Fruit fly (Drosophila melanogaster) whole organism, embryonic: ENCODE results near the gene CG14613.

Source experiments
- Atf3 ChIP-seq: fragments of 200-800 bp; sonication (Bioruptor generic); optimal IDR thresholded peaks from 3 replicates; lab custom pipeline; 2016; ENCODE audit warnings: missing biosample characterization, missing genetic modification characterization
- Bteb2 ChIP-seq: fragments of 200-800 bp; sonication (Bioruptor generic); optimal IDR thresholded peaks from 2 replicates; lab custom pipeline; 2016; ENCODE audit warnings: missing biosample characterization, missing genetic modification characterization
- CG10147 ChIP-seq: fragments of 200-800 bp; sonication (Bioruptor generic); optimal IDR thresholded peaks from 2 replicates; lab custom pipeline; 2019; ENCODE audit warnings: missing biosample characterization, mild to moderate bottlenecking, missing genetic modification characterization, moderate library complexity
- CG10267 ChIP-seq: fragments of 200-800 bp; sonication (Bioruptor generic); optimal IDR thresholded peaks from 2 replicates; lab custom pipeline; 2018; ENCODE audit warnings: missing biosample characterization, mild to moderate bottlenecking, missing genetic modification characterization, moderate library complexity
- CG10543 ChIP-seq: fragments of 200-800 bp; sonication (Bioruptor generic); optimal IDR thresholded peaks from 3 replicates; lab custom pipeline; 2017; ENCODE audit warnings: missing biosample characterization, mild to moderate bottlenecking, missing genetic modification characterization, moderate library complexity
- CG12155 ChIP-seq: fragments of 200-800 bp; sonication (Bioruptor generic); optimal IDR thresholded peaks from 3 replicates; lab custom pipeline; 2016; ENCODE audit warnings: missing biosample characterization, missing genetic modification characterization
- CG12659 ChIP-seq: fragments of 200-800 bp; sonication (Bioruptor generic); optimal IDR thresholded peaks from 3 replicates; lab custom pipeline; 2017; ENCODE audit warnings: mild to moderate bottlenecking, missing biosample characterization, missing genetic modification reagents, missing genetic modification characterization
- CG13287 ChIP-seq: fragments of 200-800 bp; sonication (Bioruptor generic); IDR thresholded peaks from 2 replicates; pipeline ENCODE4 v1.3.6; 2022; ENCODE audit warnings: missing biosample characterization, missing genetic modification characterization; ENCODE audit not compliant: partially characterized antibody
- CG14441 ChIP-seq: fragments of 200-800 bp; sonication (Bioruptor generic); IDR thresholded peaks from 2 replicates; pipeline ENCODE4 v1.3.6; 2022; ENCODE audit warnings: missing biosample characterization, missing genetic modification characterization
- CG17361 ChIP-seq: fragments of 200-800 bp; sonication (Bioruptor generic); IDR thresholded peaks from 3 replicates; pipeline ENCODE4 v1.3.6; 2022; ENCODE audit warnings: missing biosample characterization, missing genetic modification characterization
- CG17802 ChIP-seq: fragments of 200-800 bp; sonication (Bioruptor generic); optimal IDR thresholded peaks from 2 replicates; lab custom pipeline; 2018; ENCODE audit warnings: missing biosample characterization, mild to moderate bottlenecking, missing genetic modification characterization, moderate library complexity
- CG17829 ChIP-seq: fragments of 200-800 bp; optimal IDR thresholded peaks from 2 replicates; lab custom pipeline; 2019; ENCODE audit warnings: missing biosample characterization, mild to moderate bottlenecking, missing genetic modification characterization, moderate library complexity
- CG2116 ChIP-seq: fragments of 200-800 bp; sonication (Bioruptor generic); optimal IDR thresholded peaks from 3 replicates; lab custom pipeline; 2018; ENCODE audit warnings: missing biosample characterization, mild to moderate bottlenecking, missing genetic modification characterization
- CG2120 ChIP-seq: fragments of 200-800 bp; sonication (Bioruptor generic); optimal IDR thresholded peaks from 3 replicates; lab custom pipeline; 2016; ENCODE audit warnings: missing biosample characterization, missing genetic modification characterization
- CG2202 ChIP-seq: fragments of 200-800 bp; sonication (Bioruptor generic); optimal IDR thresholded peaks from 2 replicates; lab custom pipeline; 2018; ENCODE audit warnings: missing biosample characterization, mild to moderate bottlenecking, missing genetic modification characterization
- CG3065 ChIP-seq: fragments of 200-800 bp; sonication (Bioruptor generic); optimal IDR thresholded peaks from 2 replicates; lab custom pipeline; 2016; ENCODE audit warnings: missing biosample characterization, missing genetic modification characterization
- CG31365 ChIP-seq: fragments of 200-800 bp; sonication (Bioruptor generic); optimal IDR thresholded peaks from 2 replicates; lab custom pipeline; 2018; ENCODE audit warnings: missing biosample characterization, mild to moderate bottlenecking, missing genetic modification characterization
- CG31441 ChIP-seq: fragments of 200-800 bp; sonication (Bioruptor generic); IDR thresholded peaks from 2 replicates; pipeline ENCODE4 v1.3.6; 2022; ENCODE audit warnings: missing biosample characterization, missing genetic modification characterization
- CG3995 ChIP-seq: fragments of 200-800 bp; sonication (Bioruptor generic); optimal IDR thresholded peaks from 3 replicates; lab custom pipeline; 2016; ENCODE audit warnings: missing biosample characterization, missing genetic modification characterization
- CG6175 ChIP-seq: fragments of 200-800 bp; sonication (Bioruptor generic); IDR thresholded peaks from 3 replicates; pipeline ENCODE4 v1.3.6; 2022; ENCODE audit warnings: missing biosample characterization, missing genetic modification characterization
- CG6791 ChIP-seq: fragments of 200-800 bp; sonication (Bioruptor generic); IDR thresholded peaks from 3 replicates; pipeline ENCODE4 v1.3.6; 2022; ENCODE audit warnings: missing biosample characterization, missing genetic modification characterization; ENCODE audit not compliant: partially characterized antibody
- CG7928 ChIP-seq: fragments of 200-800 bp; sonication (Bioruptor generic); optimal IDR thresholded peaks from 2 replicates; lab custom pipeline; 2017; ENCODE audit warnings: missing biosample characterization, mild to moderate bottlenecking, missing genetic modification characterization
- CG8290 ChIP-seq, 3 experiments: fragments of 200-800 bp; sonication (Bioruptor generic); optimal IDR thresholded peaks; 2 replicates each; lab custom pipeline; 2016 to 2019; ENCODE audit warnings: missing biosample characterization in 3 of 3, missing genetic modification characterization in 3 of 3, mild to moderate bottlenecking in 2 of 3, moderate library complexity in 1 of 3
- CG8924 ChIP-seq: fragments of 200-800 bp; optimal IDR thresholded peaks from 3 replicates; lab custom pipeline; 2019; ENCODE audit warnings: missing biosample characterization, mild to moderate bottlenecking, missing genetic modification characterization, moderate library complexity
- CG9609 ChIP-seq: fragments of 200-800 bp; sonication (Bioruptor generic); optimal IDR thresholded peaks from 3 replicates; lab custom pipeline; 2016; ENCODE audit warnings: missing biosample characterization, missing genetic modification characterization
- CkIIα-i1 ChIP-seq: fragments of 200-800 bp; sonication (Bioruptor generic); IDR thresholded peaks from 2 replicates; pipeline ENCODE4 v1.3.6; 2022; ENCODE audit warnings: missing biosample characterization, missing genetic modification characterization
- Drgx ChIP-seq: fragments of 200-800 bp; sonication (Bioruptor generic); IDR thresholded peaks from 2 replicates; pipeline ENCODE4 v1.3.6; 2022; ENCODE audit warnings: missing biosample characterization, missing genetic modification characterization
- E2f1 ChIP-seq: fragments of 200-800 bp; sonication (Bioruptor generic); IDR thresholded peaks from 2 replicates; pipeline ENCODE4 v1.3.6; 2022; ENCODE audit warnings: missing biosample characterization, missing genetic modification characterization
- E2f2 ChIP-seq: fragments of 200-800 bp; sonication (Bioruptor generic); IDR thresholded peaks from 2 replicates; pipeline ENCODE4 v1.3.6; 2022; ENCODE audit warnings: missing biosample characterization, missing genetic modification characterization
- Fer1 ChIP-seq: fragments of 200-800 bp; sonication (Bioruptor generic); optimal IDR thresholded peaks from 2 replicates; lab custom pipeline; 2017; ENCODE audit warnings: missing biosample characterization, mild to moderate bottlenecking, missing genetic modification characterization
- HLH4C ChIP-seq: fragments of 200-800 bp; sonication (Bioruptor generic); IDR thresholded peaks from 3 replicates; pipeline ENCODE4 v1.3.6; 2022; ENCODE audit warnings: missing biosample characterization, missing genetic modification characterization; ENCODE audit not compliant: partially characterized antibody
- MTF-1 ChIP-seq: fragments of 200-800 bp; sonication (Bioruptor generic); optimal IDR thresholded peaks from 2 replicates; lab custom pipeline; 2018; ENCODE audit warnings: missing biosample characterization, mild to moderate bottlenecking, missing genetic modification characterization, borderline replicate concordance
- Meics ChIP-seq: fragments of 200-800 bp; sonication (Bioruptor generic); optimal IDR thresholded peaks from 2 replicates; lab custom pipeline; 2017; ENCODE audit warnings: missing biosample characterization, mild to moderate bottlenecking, missing genetic modification characterization
- Myb ChIP-seq: fragments of 200-800 bp; sonication (Bioruptor generic); optimal IDR thresholded peaks from 2 replicates; lab custom pipeline; 2016; ENCODE audit warnings: missing biosample characterization, missing genetic modification characterization
- NC2α ChIP-seq: fragments of 200-800 bp; sonication (Bioruptor generic); optimal IDR thresholded peaks from 2 replicates; lab custom pipeline; 2016; ENCODE audit warnings: missing biosample characterization, missing genetic modification characterization
- Optix ChIP-seq: fragments of 200-800 bp; sonication (Bioruptor generic); IDR thresholded peaks from 3 replicates; pipeline ENCODE4 v1.3.6; 2022; ENCODE audit warnings: missing biosample characterization, missing genetic modification characterization
- Poxn ChIP-seq: fragments of 200-800 bp; sonication (Bioruptor generic); IDR thresholded peaks from 2 replicates; pipeline ENCODE4 v1.3.6; 2022; ENCODE audit warnings: missing biosample characterization, missing genetic modification characterization
- Tbp ChIP-seq: fragments of >200 bp; optimal IDR thresholded peaks from 2 replicates; lab custom pipeline; 2018; ENCODE audit warnings: missing biosample characterization, missing genetic modification characterization
- Xrp1 ChIP-seq: fragments of 200-800 bp; sonication (Bioruptor generic); IDR thresholded peaks from 2 replicates; pipeline ENCODE4 v1.3.6; 2022; ENCODE audit warnings: missing biosample characterization, missing genetic modification characterization
- bab2 ChIP-seq: fragments of 200-800 bp; sonication (Bioruptor generic); optimal IDR thresholded peaks from 2 replicates; lab custom pipeline; 2016; ENCODE audit warnings: missing biosample characterization, missing genetic modification characterization
- corto ChIP-seq: fragments of 200-800 bp; sonication (Bioruptor generic); optimal IDR thresholded peaks from 2 replicates; lab custom pipeline; 2016; ENCODE audit warnings: missing biosample characterization, mild to moderate bottlenecking, missing genetic modification characterization, moderate library complexity
- crp ChIP-seq, 2 experiments: fragments of 200-800 bp; sonication (Bioruptor generic); optimal IDR thresholded peaks; 2 replicates in 1 of 2; 3 replicates in 1 of 2; lab custom pipeline; 2017; ENCODE audit warnings: missing biosample characterization in 2 of 2, missing genetic modification characterization in 2 of 2, mild to moderate bottlenecking in 1 of 2, moderate library complexity in 1 of 2
- dimm ChIP-seq: fragments of 200-800 bp; sonication (Bioruptor generic); IDR thresholded peaks from 2 replicates; pipeline ENCODE4 v1.3.6; 2022; ENCODE audit warnings: missing biosample characterization, missing genetic modification characterization
- gem ChIP-seq: fragments of 200-800 bp; sonication (Bioruptor generic); optimal IDR thresholded peaks from 2 replicates; lab custom pipeline; 2019; ENCODE audit warnings: missing biosample characterization, mild to moderate bottlenecking, missing genetic modification characterization, moderate library complexity
- lilli ChIP-seq: fragments of 200-800 bp; sonication (Bioruptor generic); optimal IDR thresholded peaks from 3 replicates; lab custom pipeline; 2016; ENCODE audit warnings: missing biosample characterization, missing genetic modification characterization
- org-1 ChIP-seq: fragments of 200-800 bp; sonication (Bioruptor generic); optimal IDR thresholded peaks from 2 replicates; lab custom pipeline; 2017; ENCODE audit warnings: missing biosample characterization, missing genetic modification characterization
- slbo ChIP-seq: fragments of 200-800 bp; sonication (Bioruptor generic); IDR thresholded peaks from 2 replicates; pipeline ENCODE4 v1.3.6; 2022; ENCODE audit warnings: missing biosample characterization, missing genetic modification characterization
- slou ChIP-seq: fragments of 200-800 bp; sonication (Bioruptor generic); optimal IDR thresholded peaks from 3 replicates; lab custom pipeline; 2016; ENCODE audit warnings: missing biosample characterization, missing genetic modification characterization
- tx ChIP-seq: fragments of 200-800 bp; sonication (Bioruptor generic); optimal IDR thresholded peaks from 2 replicates; lab custom pipeline; 2016; ENCODE audit warnings: missing biosample characterization, missing genetic modification characterization
- zen2 ChIP-seq: fragments of 200-800 bp; sonication (Bioruptor generic); IDR thresholded peaks from 3 replicates; pipeline ENCODE4 v1.3.6; 2022; ENCODE audit warnings: missing biosample characterization, missing genetic modification characterization; ENCODE audit not compliant: partially characterized antibody

Gene CG14613

DNA sequence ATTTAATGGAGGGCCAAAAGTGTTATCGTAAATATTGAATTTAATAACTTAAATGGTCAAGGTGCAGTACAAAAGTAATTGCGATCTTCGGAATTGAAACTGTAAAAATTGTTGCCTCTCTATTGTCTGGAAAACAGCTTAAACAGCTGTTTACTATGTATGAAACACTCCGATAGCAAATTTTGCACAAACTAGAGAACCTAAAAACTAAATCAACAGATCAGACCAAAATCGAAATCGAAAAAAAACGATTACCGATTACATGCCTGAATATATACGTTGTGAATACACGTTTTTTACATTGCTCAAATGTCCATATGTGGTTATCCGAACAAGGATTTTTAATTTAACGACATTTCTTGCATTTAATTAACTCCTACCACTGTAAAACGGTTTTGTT is 28.3 kb downstream of the CG14613 start (continued):
- TF ChIP-seq Myb (GFP tag; lab: Kevin White, UChicago): no peak
- no peak for TF ChIP-seq CG10147 (GFP tag; lab: Kevin White, UChicago)
- peak; percentile 98 for TF ChIP-seq CG17802 (tag; lab: Kevin White, UChicago)
- TF ChIP-seq slou (GFP tag; lab: Kevin White, UChicago): no peak
- TF ChIP-seq dimm (GFP tag; lab: Robert Waterston, UW): no peak
- peak in 1 of 2 experiments; percentile 75 for TF ChIP-seq crp (GFP tag; optimal IDR thresholded peaks at IDR 0.05; lab: Kevin White, UChicago)
- TF ChIP-seq NC2α (GFP tag; lab: Kevin White, UChicago): no peak
- no peak for TF ChIP-seq Bteb2 (GFP tag; lab: Kevin White, UChicago)
- 0 out of 3 replicates have a peak, but pooled peaks have one; percentile 22 for TF ChIP-seq CG6791 (GFP tag; lab: Robert Waterston, UW)
- TF ChIP-seq CG17361 (GFP tag; lab: Robert Waterston, UW): 0 out of 3 replicates have a peak, but pooled peaks have one; percentile 17
- TF ChIP-seq corto: no peak
- no peak for TF ChIP-seq Xrp1 (GFP tag; lab: Robert Waterston, UW)
- TF ChIP-seq CG8290 (GFP tag; optimal IDR thresholded peaks at IDR 0.05; lab: Kevin White, UChicago): no peak
- TF ChIP-seq CG8290 (tag; optimal IDR thresholded peaks at IDR 0.05; lab: Kevin White, UChicago): no peak
- TF ChIP-seq Atf3 (GFP tag; lab: Kevin White, UChicago): no peak
- TF ChIP-seq CG7928: no peak
- peak; percentile 25 for TF ChIP-seq CG12659 (GFP tag; lab: Kevin White, UChicago)
- TF ChIP-seq CG3995: no peak
- peak; percentile 2 for TF ChIP-seq CG8924 (tag; lab: Kevin White, UChicago)
- no peak for TF ChIP-seq E2f1 (GFP tag; lab: Robert Waterston, UW)
- peak; percentile 17; the same call in 1 of the 2 replicates for TF ChIP-seq CG13287 (GFP tag; lab: Robert Waterston, UW)
- 0 out of 3 replicates have a peak, but pooled peaks have one; percentile 32 for TF ChIP-seq HLH4C (GFP tag; lab: Robert Waterston, UW)
- TF ChIP-seq CG6175: no peak
- TF ChIP-seq lilli (GFP tag; lab: Kevin White, UChicago): peak; percentile 9
- TF ChIP-seq Drgx: no peak
- no peak for TF ChIP-seq tx
- TF ChIP-seq slbo (GFP tag; lab: Robert Waterston, UW): peak; percentile 29; the same call in 1 of the 2 replicates
- no peak for TF ChIP-seq CG14441 (GFP tag; lab: Robert Waterston, UW)
- TF ChIP-seq E2f2 (GFP tag; lab: Robert Waterston, UW): peak; percentile 19; the same call in 1 of the 2 replicates
- TF ChIP-seq CG10267 (tag; lab: Kevin White, UChicago): peak; percentile 1
- no peak for TF ChIP-seq CG17829 (tag; lab: Kevin White, UChicago)
- no peak for TF ChIP-seq Optix (GFP tag; lab: Robert Waterston, UW)
- peak; percentile 26 for TF ChIP-seq gem (tag; lab: Kevin White, UChicago)
- peak; percentile 7 for TF ChIP-seq Meics
- no peak for TF ChIP-seq CG3065 (GFP tag; lab: Kevin White, UChicago)
- TF ChIP-seq CG2120 (GFP tag; lab: Kevin White, UChicago): no peak
- TF ChIP-seq CG2202 (tag; lab: Kevin White, UChicago): no peak
- TF ChIP-seq MTF-1 (GFP tag; lab: Kevin White, UChicago): no peak
- no peak for TF ChIP-seq org-1 (GFP tag; lab: Kevin White, UChicago)
- TF ChIP-seq CG31441: 0 out of 2 replicates have a peak, but pooled peaks have one; percentile 17
- peak; percentile 37; the same call in 2 of the 3 replicates for TF ChIP-seq zen2 (GFP tag; lab: Robert Waterston, UW)
- no peak for TF ChIP-seq Fer1 (GFP tag; lab: Kevin White, UChicago)
- TF ChIP-seq CkIIα-i1 (GFP tag; lab: Robert Waterston, UW): no peak
- TF ChIP-seq CG10543 (GFP tag; lab: Kevin White, UChicago): peak; percentile 1
- no peak for TF ChIP-seq bab2 (GFP tag; lab: Kevin White, UChicago)
- no peak for TF ChIP-seq CG31365 (tag; lab: Kevin White, UChicago)
- TF ChIP-seq Poxn (GFP tag; lab: Robert Waterston, UW): no peak
- TF ChIP-seq Tbp (GFP tag; lab: Kevin White, UChicago): no peak
- no peak for TF ChIP-seq CG12155 (GFP tag; lab: Kevin White, UChicago)
- peak; percentile 43 for TF ChIP-seq CG2116 (GFP tag; lab: Kevin White, UChicago)
- TF ChIP-seq CG9609 (GFP tag; lab: Kevin White, UChicago): no peak
